Fruit fly (Drosophila melanogaster) whole organism, embryonic: Measurements from ENCODE around the gene ara.

Experiments used
- Awh ChIP-seq: fragments of 200-800 bp; sonication (Bioruptor generic); IDR thresholded peaks from 2 replicates; pipeline ENCODE4, ENCODE4 v1.3.6; 2022; ENCODE audit warnings: missing biosample characterization, missing genetic modification characterization
- CG12155 ChIP-seq: fragments of 200-800 bp; sonication (Bioruptor generic); optimal IDR thresholded peaks from 3 replicates; lab custom pipeline; 2016; ENCODE audit warnings: missing biosample characterization, missing genetic modification characterization
- CG12659 ChIP-seq: fragments of 200-800 bp; sonication (Bioruptor generic); optimal IDR thresholded peaks from 3 replicates; lab custom pipeline; 2017; ENCODE audit warnings: mild to moderate bottlenecking, missing biosample characterization, missing genetic modification reagents, missing genetic modification characterization
- CG15269 ChIP-seq: fragments of 200-800 bp; sonication (Bioruptor generic); optimal IDR thresholded peaks from 2 replicates; lab custom pipeline; 2018; ENCODE audit warnings: missing biosample characterization, mild to moderate bottlenecking, missing genetic modification characterization, moderate library complexity
- CG17912 ChIP-seq: fragments of 200-800 bp; sonication (Bioruptor generic); optimal IDR thresholded peaks from 2 replicates; lab custom pipeline; 2018; ENCODE audit warnings: missing biosample characterization, mild to moderate bottlenecking, missing genetic modification characterization
- CG3065 ChIP-seq: fragments of 200-800 bp; sonication (Bioruptor generic); optimal IDR thresholded peaks from 2 replicates; lab custom pipeline; 2016; ENCODE audit warnings: missing biosample characterization, missing genetic modification characterization
- CG32767 ChIP-seq: fragments of 200-800 bp; sonication (Bioruptor generic); IDR thresholded peaks from 2 replicates; pipeline ENCODE4 v1.3.6; 2022; ENCODE audit warnings: missing biosample characterization, missing genetic modification characterization
- CG33213 ChIP-seq: fragments of 200-800 bp; sonication (Bioruptor generic); optimal IDR thresholded peaks from 3 replicates; lab custom pipeline; 2016; ENCODE audit warnings: missing biosample characterization, missing genetic modification characterization
- CG3838 ChIP-seq: fragments of 200-800 bp; sonication (Bioruptor generic); optimal IDR thresholded peaks from 3 replicates; lab custom pipeline; 2016; ENCODE audit warnings: missing biosample characterization, missing genetic modification characterization
- CG3995 ChIP-seq: fragments of 200-800 bp; sonication (Bioruptor generic); optimal IDR thresholded peaks from 3 replicates; lab custom pipeline; 2016; ENCODE audit warnings: missing biosample characterization, missing genetic modification characterization
- CG4404 ChIP-seq: fragments of 200-800 bp; sonication (Bioruptor generic); IDR thresholded peaks from 2 replicates; pipeline ENCODE4 v1.3.6; 2022; ENCODE audit warnings: missing biosample characterization, missing genetic modification characterization
- CG5180 ChIP-seq: fragments of 200-800 bp; sonication (Bioruptor generic); optimal IDR thresholded peaks from 3 replicates; lab custom pipeline; 2017; ENCODE audit warnings: missing biosample characterization, missing genetic modification characterization, mild to moderate bottlenecking, moderate library complexity, missing genetic modification reagents
- CG5245 ChIP-seq: fragments of 200-800 bp; sonication (Bioruptor generic); optimal IDR thresholded peaks from 3 replicates; lab custom pipeline; 2016; ENCODE audit warnings: missing biosample characterization, missing genetic modification characterization
- CG7928 ChIP-seq: fragments of 200-800 bp; sonication (Bioruptor generic); optimal IDR thresholded peaks from 2 replicates; lab custom pipeline; 2017; ENCODE audit warnings: missing biosample characterization, mild to moderate bottlenecking, missing genetic modification characterization
- CG7963 ChIP-seq: fragments of 200-800 bp; sonication (Bioruptor generic); IDR thresholded peaks from 3 replicates; pipeline ENCODE4 v1.3.6; 2022; ENCODE audit warnings: missing biosample characterization, missing genetic modification characterization; ENCODE audit not compliant: partially characterized antibody
- CG8478 ChIP-seq: fragments of >200 bp; optimal IDR thresholded peaks from 2 replicates; lab custom pipeline; 2018
- CG8924 ChIP-seq: fragments of 200-800 bp; optimal IDR thresholded peaks from 3 replicates; lab custom pipeline; 2019; ENCODE audit warnings: missing biosample characterization, mild to moderate bottlenecking, missing genetic modification characterization, moderate library complexity
- CG9215 ChIP-seq: fragments of 200-800 bp; sonication (Bioruptor generic); IDR thresholded peaks from 2 replicates; pipeline ENCODE4 v1.3.6; 2022; ENCODE audit warnings: missing biosample characterization, missing genetic modification characterization
- CHES-1-like ChIP-seq: fragments of 200-800 bp; sonication (Bioruptor generic); optimal IDR thresholded peaks from 2 replicates; lab custom pipeline; 2016; ENCODE audit warnings: missing biosample characterization, missing genetic modification characterization
- CTCF ChIP-seq: fragments of 200-800 bp; sonication (Bioruptor generic); optimal IDR thresholded peaks from 2 replicates; lab custom pipeline; 2017; ENCODE audit warnings: missing biosample characterization, mild to moderate bottlenecking, missing genetic modification characterization, moderate library complexity
- Doc3 ChIP-seq: fragments of 200-800 bp; sonication (Bioruptor generic); IDR thresholded peaks from 3 replicates; pipeline ENCODE4 v1.3.6; 2022; ENCODE audit warnings: missing biosample characterization, missing genetic modification characterization; ENCODE audit not compliant: partially characterized antibody
- E2f1 ChIP-seq: fragments of 200-800 bp; sonication (Bioruptor generic); IDR thresholded peaks from 2 replicates; pipeline ENCODE4 v1.3.6; 2022; ENCODE audit warnings: missing biosample characterization, missing genetic modification characterization
- Ets65A ChIP-seq: fragments of 200-800 bp; sonication (Bioruptor generic); peaks from one replicate; lab custom pipeline; 2016; ENCODE audit warnings: missing biosample characterization, missing genetic modification characterization
- H15 ChIP-seq: fragments of 200-800 bp; sonication (Bioruptor generic); IDR thresholded peaks from 3 replicates; pipeline ENCODE4 v1.3.6; 2022; ENCODE audit warnings: missing biosample characterization, missing genetic modification characterization
- Hey ChIP-seq: fragments of 200-800 bp; sonication (Bioruptor generic); optimal IDR thresholded peaks from 3 replicates; lab custom pipeline; 2018; ENCODE audit warnings: missing biosample characterization, mild to moderate bottlenecking, missing genetic modification characterization
- Hmr ChIP-seq: fragments of 200-800 bp; sonication (Bioruptor generic); optimal IDR thresholded peaks from 3 replicates; lab custom pipeline; 2017; ENCODE audit warnings: mild to moderate bottlenecking, missing biosample characterization, missing genetic modification reagents, missing genetic modification characterization
- Hr3 ChIP-seq: fragments of 200-800 bp; sonication (Bioruptor generic); optimal IDR thresholded peaks from 3 replicates; lab custom pipeline; 2016; ENCODE audit warnings: missing biosample characterization, missing genetic modification characterization
- Hr39 ChIP-seq: fragments of >200 bp; optimal IDR thresholded peaks from 2 replicates; lab custom pipeline; 2017
- Hr78 ChIP-seq, 2 experiments: fragments of 200-800 bp in 1 of 2; fragments of >200 bp in 1 of 2; sonication (Bioruptor generic) in 1 of 2; optimal IDR thresholded peaks; 2 replicates each; lab custom pipeline; 2017 to 2019; ENCODE audit warnings: missing biosample characterization in 2 of 2, missing genetic modification characterization in 2 of 2, mild to moderate bottlenecking in 1 of 2, moderate library complexity in 1 of 2
- Nf-YA ChIP-seq: fragments of 200-800 bp; sonication (Bioruptor generic); IDR thresholded peaks from 2 replicates; pipeline ENCODE4 v1.3.6; 2022; ENCODE audit warnings: missing biosample characterization, missing genetic modification characterization
- Nf-YB ChIP-seq: fragments of 200-800 bp; sonication (Bioruptor generic); optimal IDR thresholded peaks from 3 replicates; lab custom pipeline; 2019; ENCODE audit warnings: missing biosample characterization, mild to moderate bottlenecking, missing genetic modification characterization, moderate library complexity
- Nf-YC ChIP-seq: fragments of 200-800 bp; optimal IDR thresholded peaks from 3 replicates; lab custom pipeline; 2019; ENCODE audit warnings: missing biosample characterization, mild to moderate bottlenecking, missing genetic modification characterization, moderate library complexity
- Optix ChIP-seq: fragments of 200-800 bp; sonication (Bioruptor generic); IDR thresholded peaks from 3 replicates; pipeline ENCODE4 v1.3.6; 2022; ENCODE audit warnings: missing biosample characterization, missing genetic modification characterization
- Rx ChIP-seq: fragments of 200-800 bp; sonication (Bioruptor generic); IDR thresholded peaks from 2 replicates; pipeline ENCODE4 v1.3.6; 2022; ENCODE audit warnings: missing biosample characterization, missing genetic modification characterization
- Scr ChIP-seq: fragments of 200-800 bp; sonication (Bioruptor generic); IDR thresholded peaks from 2 replicates; pipeline ENCODE4 v1.3.6; 2022; ENCODE audit warnings: missing biosample characterization, missing genetic modification characterization; ENCODE audit not compliant: partially characterized antibody
- abd-A ChIP-seq: fragments of 200-800 bp; sonication (Bioruptor generic); optimal IDR thresholded peaks from 3 replicates; lab custom pipeline; 2019; ENCODE audit warnings: missing biosample characterization, mild to moderate bottlenecking, missing genetic modification characterization, moderate library complexity
- ac ChIP-seq: fragments of 200-800 bp; sonication (Bioruptor generic); optimal IDR thresholded peaks from 3 replicates; lab custom pipeline; 2017; ENCODE audit warnings: missing biosample characterization, mild to moderate bottlenecking, missing genetic modification characterization
- cg ChIP-seq: fragments of 200-800 bp; sonication (Bioruptor generic); optimal IDR thresholded peaks from 3 replicates; lab custom pipeline; 2019; ENCODE audit warnings: missing biosample characterization, mild to moderate bottlenecking, missing genetic modification characterization, moderate library complexity
- ftz-f1 ChIP-seq: fragments of 200-800 bp; sonication (Bioruptor generic); optimal IDR thresholded peaks from 2 replicates; lab custom pipeline; 2016; ENCODE audit warnings: missing biosample characterization, missing genetic modification characterization
- fu2 ChIP-seq: fragments of 200-800 bp; sonication (Bioruptor generic); optimal IDR thresholded peaks from 2 replicates; lab custom pipeline; 2016; ENCODE audit warnings: missing biosample characterization, missing genetic modification characterization
- otp ChIP-seq: fragments of 200-800 bp; sonication (Bioruptor generic); IDR thresholded peaks from 3 replicates; pipeline ENCODE4, ENCODE4 v1.3.6; 2022; ENCODE audit warnings: missing biosample characterization, missing genetic modification characterization
- pros ChIP-seq: fragments of 200-800 bp; sonication (Bioruptor generic); optimal IDR thresholded peaks from 3 replicates; lab custom pipeline; 2019; ENCODE audit warnings: missing biosample characterization, mild to moderate bottlenecking, missing genetic modification characterization, moderate library complexity
- run ChIP-seq: fragments of 200-800 bp; sonication (Bioruptor generic); optimal IDR thresholded peaks from 3 replicates; lab custom pipeline; 2018; ENCODE audit warnings: missing biosample characterization, mild to moderate bottlenecking, missing genetic modification characterization
- sens ChIP-seq: fragments of 200-800 bp; sonication (Bioruptor generic); peaks from one replicate; lab custom pipeline; 2016; ENCODE audit warnings: missing biosample characterization, missing genetic modification characterization
- seq ChIP-seq: fragments of 200-800 bp; sonication (Bioruptor generic); IDR thresholded peaks from 2 replicates; pipeline ENCODE4 v1.3.6; 2022; ENCODE audit warnings: missing biosample characterization, missing genetic modification characterization
- tio ChIP-seq: fragments of 200-800 bp; sonication (Bioruptor generic); optimal IDR thresholded peaks from 2 replicates; lab custom pipeline; 2017; ENCODE audit warnings: missing biosample characterization, missing genetic modification characterization, inconsistent platforms
- twi ChIP-seq: fragments of 200-800 bp; optimal IDR thresholded peaks from 2 replicates; lab custom pipeline; 2019; ENCODE audit warnings: missing biosample characterization, mild to moderate bottlenecking, missing genetic modification characterization, moderate library complexity
- unpg ChIP-seq: fragments of 200-800 bp; sonication (Bioruptor generic); optimal IDR thresholded peaks from 3 replicates; lab custom pipeline; 2018; ENCODE audit warnings: missing biosample characterization, mild to moderate bottlenecking, missing genetic modification characterization, moderate library complexity
- vfl ChIP-seq: fragments of 200-800 bp; sonication (Bioruptor generic); optimal IDR thresholded peaks from 2 replicates; lab custom pipeline; 2016; ENCODE audit warnings: missing biosample characterization, missing genetic modification characterization
- wdn ChIP-seq: fragments of 200-800 bp; sonication (Bioruptor generic); IDR thresholded peaks from 2 replicates; pipeline ENCODE4 v1.3.6; 2022; ENCODE audit warnings: missing biosample characterization, missing genetic modification characterization
- zen2 ChIP-seq: fragments of 200-800 bp; sonication (Bioruptor generic); IDR thresholded peaks from 3 replicates; pipeline ENCODE4 v1.3.6; 2022; ENCODE audit warnings: missing biosample characterization, missing genetic modification characterization; ENCODE audit not compliant: partially characterized antibody

The ara gene

DNA sequence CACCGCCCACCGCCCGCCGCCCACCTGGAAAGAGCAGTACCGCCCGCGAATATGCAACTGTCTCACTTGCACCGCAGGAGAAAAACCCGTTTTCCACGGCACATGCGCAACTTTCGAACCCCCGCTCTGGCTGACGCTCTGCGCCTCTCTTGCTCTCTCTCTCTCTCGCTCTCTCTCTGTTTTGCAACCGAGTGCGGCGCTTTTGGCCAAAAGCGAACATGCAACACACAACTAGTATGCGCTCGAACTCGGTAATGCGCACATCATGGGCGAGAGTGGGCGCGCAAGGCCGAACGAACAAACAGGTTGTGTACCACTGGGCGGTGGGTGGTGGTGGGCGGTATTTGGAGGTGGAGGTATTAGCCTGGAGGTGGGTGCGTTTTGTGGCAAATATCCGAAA, 47.2 kb downstream of the ara start (continued):
- TF ChIP-seq tio (GFP tag; lab: Kevin White, UChicago) (no peak), Optix (GFP tag; lab: Robert Waterston, UW) (0 out of 3 replicates have a peak, but pooled peaks have one; percentile 14), fu2 (GFP tag; lab: Kevin White, UChicago) (no peak), Doc3 (GFP tag; lab: Robert Waterston, UW) (no peak), vfl (GFP tag; lab: Kevin White, UChicago) (no peak), Nf-YB (GFP tag; lab: Kevin White, UChicago) (peak; percentile 95), sens (GFP tag; lab: Kevin White, UChicago) (peak; percentile 28), CG33213 (GFP tag; lab: Kevin White, UChicago) (no peak), ac (no peak), zen2 (GFP tag; lab: Robert Waterston, UW) (peak; percentile 64; the same call in 2 of the 3 replicates), Awh (GFP tag; lab: Robert Waterston, UW) (0 out of 2 replicates have a peak, but pooled peaks have one; percentile 32), Scr (GFP tag; lab: Robert Waterston, UW) (0 out of 2 replicates have a peak, but pooled peaks have one; percentile 16), seq (GFP tag; lab: Robert Waterston, UW) (peak; percentile 73; the same call in 1 of the 2 replicates), CG5180 (peak; percentile 98), Hr78 (GFP tag; optimal IDR thresholded peaks at IDR 0.05; lab: Kevin White, UChicago) (peak in 1 of 2 experiments; percentile 52)

DNA sequence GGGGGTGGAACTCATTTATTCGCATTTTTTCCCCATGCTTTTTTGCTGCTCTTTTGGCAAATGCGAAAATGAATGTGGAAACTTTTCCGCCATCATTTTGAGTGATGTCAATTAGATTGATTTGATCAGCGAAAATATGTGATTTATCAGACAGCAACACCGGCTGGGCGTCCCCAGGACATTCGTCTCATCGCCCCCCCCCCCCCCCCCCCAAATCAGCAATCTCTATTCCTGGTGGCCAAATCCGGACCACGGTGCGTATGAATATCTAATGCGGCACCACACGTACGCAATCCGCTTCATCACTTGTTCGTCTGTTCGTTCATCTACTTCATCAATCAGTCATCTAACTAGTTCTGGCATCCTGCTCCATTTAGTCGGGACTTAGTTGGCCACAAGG, 54.5 kb downstream of the ara start:
- TF ChIP-seq Hr39 (lab: Kevin White, UChicago) (peak; percentile 57), unpg (GFP tag; lab: Kevin White, UChicago) (no peak), CG3838 (GFP tag; lab: Kevin White, UChicago) (no peak), twi (tag; lab: Kevin White, UChicago) (no peak), CG3995 (GFP tag; lab: Kevin White, UChicago) (no peak), CHES-1-like (GFP tag; lab: Kevin White, UChicago) (no peak), CG4404 (no peak), CG8478 (no peak), CG7928 (GFP tag; lab: Kevin White, UChicago) (no peak)

DNA sequence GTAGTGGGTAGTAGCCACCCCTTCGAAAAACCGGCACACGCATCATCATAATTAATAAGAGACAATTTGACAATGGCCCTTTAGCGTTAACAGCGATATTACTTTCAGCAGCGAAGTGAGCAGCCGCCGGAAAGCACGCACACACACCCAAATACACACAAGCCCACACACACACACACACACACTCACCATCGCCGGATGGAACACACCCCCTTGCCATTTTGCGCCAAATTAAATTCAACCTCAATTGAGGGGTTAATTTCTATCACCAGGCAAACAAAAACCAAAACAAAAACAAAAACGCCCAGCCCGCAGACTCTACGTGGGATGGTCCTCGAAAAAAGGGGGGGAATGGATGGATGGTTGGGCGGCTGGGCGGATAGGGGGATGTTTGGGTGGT, 57.9 kb downstream of the ara start:
- TF ChIP-seq abd-A (tag; lab: Kevin White, UChicago): peak; percentile 87
- TF ChIP-seq CG32767 (GFP tag; lab: Robert Waterston, UW): no peak
- peak; percentile 56 for TF ChIP-seq cg
- TF ChIP-seq CG9215: no peak
- TF ChIP-seq otp: no peak
- no peak for TF ChIP-seq E2f1 (GFP tag; lab: Robert Waterston, UW)
- peak; percentile 90 for TF ChIP-seq Hey (tag; lab: Kevin White, UChicago)
- peak; percentile 34 for TF ChIP-seq Nf-YC
- TF ChIP-seq CG7963: no peak
- TF ChIP-seq Ets65A (GFP tag; lab: Kevin White, UChicago): peak; percentile 10
- no peak for TF ChIP-seq wdn
- no peak for TF ChIP-seq CG8924
- peak; percentile 63 for TF ChIP-seq run (tag; lab: Kevin White, UChicago)
- no peak for TF ChIP-seq ftz-f1 (GFP tag; lab: Kevin White, UChicago)
- TF ChIP-seq CG17912 (GFP tag; lab: Kevin White, UChicago): no peak
- TF ChIP-seq pros (GFP tag; lab: Kevin White, UChicago): peak; percentile 52
- no peak for TF ChIP-seq CG12155 (GFP tag; lab: Kevin White, UChicago)
- no peak for TF ChIP-seq Rx (GFP tag; lab: Robert Waterston, UW)
- no peak for TF ChIP-seq H15 (GFP tag; lab: Robert Waterston, UW)
- no peak for TF ChIP-seq Hmr
- no peak for TF ChIP-seq Hr3 (GFP tag; lab: Kevin White, UChicago)
- no peak for TF ChIP-seq Nf-YA (GFP tag; lab: Robert Waterston, UW)
- TF ChIP-seq CG12659 (GFP tag; lab: Kevin White, UChicago): no peak
- TF ChIP-seq Nf-YB (GFP tag; lab: Kevin White, UChicago): no peak
- no peak for TF ChIP-seq CG3065 (GFP tag; lab: Kevin White, UChicago)
- no peak for TF ChIP-seq CG15269
- no peak for TF ChIP-seq CG5245 (GFP tag; lab: Kevin White, UChicago)
- TF ChIP-seq CTCF (GFP tag; lab: Kevin White, UChicago): no peak
